Fruit fly (Drosophila melanogaster): ENCODE data around the gene CG33673.

DNA sequence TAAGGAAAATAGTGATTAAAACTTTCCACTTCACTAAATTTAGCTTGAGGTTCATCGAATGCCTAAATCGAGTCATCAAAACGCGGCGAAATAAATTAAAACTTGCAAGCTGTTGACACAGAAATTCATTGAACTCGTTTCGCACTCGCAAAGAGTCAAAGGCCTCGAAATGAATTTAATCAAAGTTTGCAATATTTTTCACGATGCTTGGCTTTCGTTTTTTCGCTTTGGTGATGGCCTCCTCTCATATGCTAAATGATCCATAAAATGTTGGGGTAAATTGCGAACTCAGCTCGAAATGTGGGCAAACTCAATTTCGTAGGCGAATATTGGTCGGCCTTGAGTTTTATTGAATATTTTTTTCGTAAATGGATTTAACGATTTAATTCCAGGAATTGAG, 40.2 kb downstream of the CG33673 start:
- no peak for TF ChIP-seq CG1620 (GFP tag; optimal IDR thresholded peaks at IDR 0.05)
- TF ChIP-seq CG5204 (GFP tag; optimal IDR thresholded peaks at IDR 0.05) = no peak
- no peak for TF ChIP-seq CG11617 (GFP tag; optimal IDR thresholded peaks at IDR 0.05)
- TF ChIP-seq cnc (optimal IDR thresholded peaks at IDR 0.05) = no peak
- TF ChIP-seq CG7045 (GFP tag; optimal IDR thresholded peaks at IDR 0.05) = no peak
- TF ChIP-seq tj (GFP tag; optimal IDR thresholded peaks at IDR 0.05) = peak; percentile 91
- TF ChIP-seq kay (GFP tag; ENCODE audit: borderline replicate concordance) = no peak
- TF ChIP-seq Crg-1 (GFP tag; optimal IDR thresholded peaks at IDR 0.05) = no peak
- no peak for TF ChIP-seq CG12768 (GFP tag; optimal IDR thresholded peaks at IDR 0.05)
- no peak for TF ChIP-seq CG14711 (tag; optimal IDR thresholded peaks at IDR 0.05)
- TF ChIP-seq Mnt (GFP tag; optimal IDR thresholded peaks at IDR 0.05) = no peak
- no peak for TF ChIP-seq CG7101 (tag; optimal IDR thresholded peaks at IDR 0.05)
- no peak for TF ChIP-seq ovo (GFP tag; optimal IDR thresholded peaks at IDR 0.05)

Data from whole organism, adult.